Worm (Caenorhabditis elegans): ENCODE results near the gene C05D11.8.

The C05D11.8 gene

DNA sequence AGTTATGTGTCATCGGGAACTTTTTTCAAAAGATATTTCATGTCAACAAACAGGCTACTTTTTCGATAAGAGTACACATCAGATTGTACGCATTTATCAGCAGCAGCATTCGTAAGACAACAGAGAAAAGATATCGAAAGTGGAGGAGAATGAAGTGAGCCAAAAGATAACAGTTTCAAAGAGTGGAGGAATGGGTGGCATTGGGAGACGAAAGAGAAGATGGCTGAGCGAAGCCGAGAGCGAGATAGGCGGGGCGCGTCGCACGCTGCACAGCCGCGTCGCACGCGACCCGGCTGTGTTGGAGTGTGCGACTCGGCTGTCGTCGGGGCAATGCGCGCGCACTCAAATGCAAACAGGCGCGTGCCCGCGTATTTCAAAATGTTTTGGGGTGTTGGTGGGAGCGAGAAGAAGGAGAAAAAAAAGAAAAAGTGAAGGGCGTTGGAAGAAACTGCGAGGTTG is 37.0 kb upstream of the C05D11.8 start (continued):
- no peak for TF ChIP-seq unc-62 (GFP tag; optimal IDR thresholded peaks at IDR 0.05 in 1 of 2)
- no peak for TF ChIP-seq unc-62 (tag; optimal IDR thresholded peaks at IDR 0.05)
- peak; percentile 93 for TF ChIP-seq rbr-2 (tag; optimal IDR thresholded peaks at IDR 0.05)
- peak; percentile 73 for TF ChIP-seq F10B5.3 (tag; optimal IDR thresholded peaks at IDR 0.05)
- TF ChIP-seq ztf-7 (tag; optimal IDR thresholded peaks at IDR 0.05): no peak
- no peak for TF ChIP-seq daf-8 (GFP tag; IDR thresholded peaks at IDR 0.05)
- TF ChIP-seq lin-15B (tag; optimal IDR thresholded peaks at IDR 0.05): no peak
- peak; percentile 92 for TF ChIP-seq lin-1 (GFP tag; IDR thresholded peaks at IDR 0.05)
- peak; percentile 88 for TF ChIP-seq php-3 (GFP tag; IDR thresholded peaks at IDR 0.05)
- TF ChIP-seq ctbp-1 (GFP tag; IDR thresholded peaks at IDR 0.05): peak; percentile 89
- peak; percentile 89 for TF ChIP-seq ama-1 (optimal IDR thresholded peaks at IDR 0.05)
- TF ChIP-seq dmd-6 (GFP tag; IDR thresholded peaks at IDR 0.05): peak; percentile 95
- TF ChIP-seq ZK546.5 (tag; optimal IDR thresholded peaks at IDR 0.05): no peak
- TF ChIP-seq nhr-28 (tag; optimal IDR thresholded peaks at IDR 0.05): peak; percentile 91
- TF ChIP-seq lin-13 (GFP tag; optimal IDR thresholded peaks at IDR 0.05): peak; percentile 71
- TF ChIP-seq daf-12 (tag; optimal IDR thresholded peaks at IDR 0.05): no peak
- TF ChIP-seq nhr-42 (GFP tag; IDR thresholded peaks at IDR 0.05): peak; percentile 84
- TF ChIP-seq saeg-2 (GFP tag; IDR thresholded peaks at IDR 0.05): peak; percentile 70; the same call in 1 of the 2 replicates
- TF ChIP-seq arid-1 (GFP tag; conservative IDR thresholded peaks at IDR 0.05): peak; percentile 94
- TF ChIP-seq lir-3 (tag; optimal IDR thresholded peaks at IDR 0.05): no peak
- TF ChIP-seq aha-1 (tag): peak; percentile 95
- peak; percentile 22 to 78 for TF ChIP-seq lsy-2 (tag; optimal IDR thresholded peaks at IDR 0.05)
- TF ChIP-seq T26A8.4 (GFP tag; IDR thresholded peaks at IDR 0.05): peak; percentile 92
- TF ChIP-seq ceh-20 (GFP tag; IDR thresholded peaks at IDR 0.05): peak; percentile 90
- TF ChIP-seq F49E8.2 (tag; optimal IDR thresholded peaks at IDR 0.05; ENCODE audit: borderline replicate concordance): no peak
- TF ChIP-seq set-16 (GFP tag; IDR thresholded peaks at IDR 0.05): peak; percentile 100
- no peak for TF ChIP-seq attf-4 (tag; optimal IDR thresholded peaks at IDR 0.05)
- peak; percentile 11 for TF ChIP-seq zip-2 (tag; optimal IDR thresholded peaks at IDR 0.05)
- TF ChIP-seq lin-38 (GFP tag; IDR thresholded peaks at IDR 0.05): peak; percentile 84
- peak; percentile 29 for TF ChIP-seq zfp-2 (tag; optimal IDR thresholded peaks at IDR 0.05)
- no peak for TF ChIP-seq ceh-28 (tag; optimal IDR thresholded peaks at IDR 0.05)
- TF ChIP-seq T20F7.1 (GFP tag; optimal IDR thresholded peaks at IDR 0.05): peak; percentile 72
- peak; percentile 25 for TF ChIP-seq jun-1 (tag; optimal IDR thresholded peaks at IDR 0.05)
- TF ChIP-seq dmd-8 (GFP tag; IDR thresholded peaks at IDR 0.05): peak; percentile 88
- TF ChIP-seq Y105C5A.15 (GFP tag; IDR thresholded peaks at IDR 0.05): peak; percentile 81; the same call in 1 of the 2 replicates
- no peak for TF ChIP-seq tag-97 (GFP tag; IDR thresholded peaks at IDR 0.05)
- TF ChIP-seq egl-27 (tag; optimal IDR thresholded peaks at IDR 0.05): no peak
- peak; percentile 96 for TF ChIP-seq dve-1 (tag; optimal IDR thresholded peaks at IDR 0.05; ENCODE audit: insufficient read depth)
- peak; percentile 82 to 84 for TF ChIP-seq daf-16 (GFP tag; optimal IDR thresholded peaks at IDR 0.05)
- peak; percentile 94 for TF ChIP-seq daf-16 (tag; optimal IDR thresholded peaks at IDR 0.05)
- TF ChIP-seq nhr-77 (tag; optimal IDR thresholded peaks at IDR 0.05): peak; percentile 85
- TF ChIP-seq fkh-10 (GFP tag; optimal IDR thresholded peaks at IDR 0.05): no peak
- no peak for TF ChIP-seq aly-2 (tag; optimal IDR thresholded peaks at IDR 0.05)
- TF ChIP-seq zfp-3 (GFP tag; conservative IDR thresholded peaks at IDR 0.05): peak; percentile 87; the same call in 1 of the 2 replicates
- TF ChIP-seq hmg-1.1 (GFP tag; IDR thresholded peaks at IDR 0.05): peak; percentile 89
- peak; percentile 86 for TF ChIP-seq gei-8 (GFP tag; optimal IDR thresholded peaks at IDR 0.05)
- no peak for TF ChIP-seq cey-2 (tag; optimal IDR thresholded peaks at IDR 0.05; ENCODE audit: borderline replicate concordance, insufficient read depth)
- peak; percentile 81 to 95 for TF ChIP-seq mdl-1 (tag; optimal IDR thresholded peaks at IDR 0.05)
- peak; percentile 36 for TF ChIP-seq ceh-32 (tag; optimal IDR thresholded peaks at IDR 0.05; ENCODE audit: poor library complexity)
- TF ChIP-seq ces-1 (GFP tag; optimal IDR thresholded peaks at IDR 0.05): no peak
- peak; percentile 91 for TF ChIP-seq mep-1 (tag; optimal IDR thresholded peaks at IDR 0.05)
- no peak; the same call in 1 of the 2 replicates for TF ChIP-seq mxl-2 (GFP tag; conservative IDR thresholded peaks at IDR 0.05)

All from whole organism, L4 larva.